Fruit fly (Drosophila melanogaster): ENCODE measurements around the gene Srp54k.

DNA sequence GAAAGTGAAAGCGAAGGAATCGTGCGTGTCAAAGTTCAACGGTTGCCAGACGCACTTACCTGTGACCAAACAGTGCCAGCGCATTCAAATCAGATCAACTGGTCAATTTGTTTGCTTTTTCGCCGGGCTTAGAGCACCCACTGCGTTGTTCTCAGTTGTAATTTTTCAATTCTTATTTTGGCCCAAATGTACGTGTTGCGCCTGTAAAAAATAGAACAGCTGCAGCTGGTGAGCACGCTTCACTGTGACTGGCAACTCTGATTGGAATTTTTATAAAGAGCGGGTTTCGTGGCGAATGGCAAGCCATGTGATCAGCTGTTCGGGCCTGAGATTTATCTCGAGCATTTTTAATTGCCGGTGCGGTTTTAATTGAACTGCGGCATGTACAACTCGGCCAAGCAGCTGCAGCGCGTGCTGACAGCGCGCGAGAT, 6.6 kb upstream of the Srp54k start, which contains the start of the genes Fitm and AlaRS-m:
- no peak for TF ChIP-seq ash1 (GFP tag; optimal IDR thresholded peaks at IDR 0.05)
- no peak for TF ChIP-seq corto (GFP tag; optimal IDR thresholded peaks at IDR 0.05)
- no peak for TF ChIP-seq Bdp1 (GFP tag; optimal IDR thresholded peaks at IDR 0.05)
- no peak for TF ChIP-seq CG11093 (GFP tag; IDR thresholded peaks at IDR 0.05)
- no peak for TF ChIP-seq CG31365 (tag; optimal IDR thresholded peaks at IDR 0.05)
- TF ChIP-seq CG8765 (GFP tag; IDR thresholded peaks at IDR 0.05), result no peak
- TF ChIP-seq cad (GFP tag; optimal IDR thresholded peaks at IDR 0.05), result no peak
- TF ChIP-seq gsb (GFP tag; IDR thresholded peaks at IDR 0.05), result no peak

Data from whole organism, embryonic.